Fruit fly (Drosophila melanogaster): Measurements from ENCODE around the gene phr6-4.

dm6 chr2L:20656110-20656509 lies 10.5 kb upstream of the phr6-4 start, which contains the start of the genes brun and CG2614:
- TF ChIP-seq Myc (optimal IDR thresholded peaks at IDR 0.05) (peak; percentile 67), psq (GFP tag; optimal IDR thresholded peaks at IDR 0.05) (peak; percentile 64), GATAd (GFP tag; optimal IDR thresholded peaks at IDR 0.05) (peak; percentile 81), CG32264 (GFP tag; optimal IDR thresholded peaks at IDR 0.05) (no peak), fru (GFP tag; optimal IDR thresholded peaks at IDR 0.05) (no peak), dsf (GFP tag; optimal IDR thresholded peaks at IDR 0.05; ENCODE audit: borderline replicate concordance) (no peak), N (GFP tag; optimal IDR thresholded peaks at IDR 0.05) (no peak), sage (GFP tag; optimal IDR thresholded peaks at IDR 0.05) (no peak), Mio (GFP tag; optimal IDR thresholded peaks at IDR 0.05) (no peak), h (GFP tag; optimal IDR thresholded peaks at IDR 0.05) (peak; percentile 83)

Data from whole organism, wandering third instar larva.